Worm (Caenorhabditis elegans): ENCODE measurements around the gene F10E7.5.

ce11 chrII:7103111-7103510, 8.7 kb upstream of the F10E7.5 start:
- no peak for TF ChIP-seq ceh-20 (GFP tag; IDR thresholded peaks at IDR 0.05)
- TF ChIP-seq duxl-1 (tag; optimal IDR thresholded peaks at IDR 0.05; ENCODE audit: poor library complexity), result no peak

Data from whole organism, L4 larva.